Fruit fly (Drosophila melanogaster) whole organism, embryonic: ENCODE measurements around the gene CG8319.

Source experiments
- Atf3 ChIP-seq: fragments of 200-800 bp; sonication (Bioruptor generic); optimal IDR thresholded peaks from 3 replicates; lab custom pipeline; 2016; ENCODE audit warnings: missing biosample characterization, missing genetic modification characterization
- B-H1 ChIP-seq: fragments of 200-800 bp; sonication (Bioruptor generic); IDR thresholded peaks from 3 replicates; pipeline ENCODE4 v1.3.6; 2022; ENCODE audit warnings: missing biosample characterization, missing genetic modification characterization
- BEAF-32 ChIP-seq: fragments of 200-800 bp; sonication (Bioruptor generic); optimal IDR thresholded peaks from 3 replicates; lab custom pipeline; 2017; ENCODE audit warnings: missing biosample characterization, missing genetic modification characterization, mild to moderate bottlenecking, moderate library complexity, missing genetic modification reagents
- CG10209 ChIP-seq: fragments of 200-800 bp; sonication (Bioruptor generic); optimal IDR thresholded peaks from 3 replicates; lab custom pipeline; 2017; ENCODE audit warnings: missing biosample characterization, mild to moderate bottlenecking, missing genetic modification characterization, missing genetic modification reagents
- CG10274 ChIP-seq: fragments of 200-800 bp; sonication (Bioruptor generic); optimal IDR thresholded peaks from 3 replicates; lab custom pipeline; 2017; ENCODE audit warnings: missing biosample characterization, mild to moderate bottlenecking, missing genetic modification characterization
- CG10565 ChIP-seq: fragments of 200-800 bp; sonication (Bioruptor generic); optimal IDR thresholded peaks from 3 replicates; lab custom pipeline; 2016; ENCODE audit warnings: missing biosample characterization, mild to moderate bottlenecking, missing genetic modification characterization
- CG11696 ChIP-seq: fragments of 200-800 bp; sonication (Bioruptor generic); IDR thresholded peaks from 2 replicates; pipeline ENCODE4 v1.3.6; 2022; ENCODE audit warnings: missing biosample characterization, missing genetic modification characterization
- CG15514 ChIP-seq: fragments of 200-800 bp; sonication (Bioruptor generic); optimal IDR thresholded peaks from 3 replicates; lab custom pipeline; 2017; ENCODE audit warnings: missing biosample characterization, missing genetic modification characterization, mild to moderate bottlenecking, moderate library complexity, missing genetic modification reagents
- CG17802 ChIP-seq: fragments of 200-800 bp; sonication (Bioruptor generic); optimal IDR thresholded peaks from 2 replicates; lab custom pipeline; 2018; ENCODE audit warnings: missing biosample characterization, mild to moderate bottlenecking, missing genetic modification characterization, moderate library complexity
- CG17829 ChIP-seq: fragments of 200-800 bp; optimal IDR thresholded peaks from 2 replicates; lab custom pipeline; 2019; ENCODE audit warnings: missing biosample characterization, mild to moderate bottlenecking, missing genetic modification characterization, moderate library complexity
- CG17912 ChIP-seq: fragments of 200-800 bp; sonication (Bioruptor generic); optimal IDR thresholded peaks from 2 replicates; lab custom pipeline; 2018; ENCODE audit warnings: missing biosample characterization, mild to moderate bottlenecking, missing genetic modification characterization
- CG1832 ChIP-seq: fragments of 200-800 bp; sonication (Bioruptor generic); optimal IDR thresholded peaks from 2 replicates; lab custom pipeline; 2017; ENCODE audit warnings: missing biosample characterization, mild to moderate bottlenecking, missing genetic modification characterization, inconsistent platforms
- CG18619 ChIP-seq: fragments of 200-800 bp; sonication (Bioruptor generic); optimal IDR thresholded peaks from 3 replicates; lab custom pipeline; 2017; ENCODE audit warnings: missing biosample characterization, mild to moderate bottlenecking, missing genetic modification characterization
- CG2129 ChIP-seq: fragments of 200-800 bp; sonication (Bioruptor generic); IDR thresholded peaks from 2 replicates; pipeline ENCODE4 v1.3.6; 2022; ENCODE audit warnings: missing biosample characterization, missing genetic modification characterization; ENCODE audit not compliant: partially characterized antibody
- CG32772 ChIP-seq: fragments of 200-800 bp; sonication (Bioruptor generic); IDR thresholded peaks from 2 replicates; pipeline ENCODE4 v1.3.6; 2022; ENCODE audit warnings: missing biosample characterization, missing genetic modification characterization
- CG6272 ChIP-seq: fragments of 200-800 bp; sonication (Bioruptor generic); IDR thresholded peaks from 2 replicates; pipeline ENCODE4 v1.3.6; 2022; ENCODE audit warnings: missing biosample characterization, missing genetic modification characterization
- CG7963 ChIP-seq: fragments of 200-800 bp; sonication (Bioruptor generic); IDR thresholded peaks from 3 replicates; pipeline ENCODE4 v1.3.6; 2022; ENCODE audit warnings: missing biosample characterization, missing genetic modification characterization; ENCODE audit not compliant: partially characterized antibody
- D ChIP-seq, 2 experiments: fragments of 200-800 bp in 1 of 2; fragments of >200 bp in 1 of 2; sonication (Bioruptor generic) in 1 of 2; optimal IDR thresholded peaks; 2 replicates in 1 of 2; 3 replicates in 1 of 2; lab custom pipeline; 2017; ENCODE audit warnings: mild to moderate bottlenecking in 1 of 2, missing biosample characterization in 1 of 2, missing genetic modification characterization in 1 of 2, missing genetic modification reagents in 1 of 2
- Dek ChIP-seq: fragments of 200-800 bp; sonication (Bioruptor generic); optimal IDR thresholded peaks from 3 replicates; lab custom pipeline; 2019; ENCODE audit warnings: missing biosample characterization, mild to moderate bottlenecking, missing genetic modification characterization, moderate library complexity
- Dip3 ChIP-seq: fragments of 200-800 bp; sonication (Bioruptor generic); optimal IDR thresholded peaks from 3 replicates; lab custom pipeline; 2016; ENCODE audit warnings: missing biosample characterization, missing genetic modification characterization
- Doc3 ChIP-seq: fragments of 200-800 bp; sonication (Bioruptor generic); IDR thresholded peaks from 3 replicates; pipeline ENCODE4 v1.3.6; 2022; ENCODE audit warnings: missing biosample characterization, missing genetic modification characterization; ENCODE audit not compliant: partially characterized antibody
- Drgx ChIP-seq: fragments of 200-800 bp; sonication (Bioruptor generic); IDR thresholded peaks from 2 replicates; pipeline ENCODE4 v1.3.6; 2022; ENCODE audit warnings: missing biosample characterization, missing genetic modification characterization
- Ets65A ChIP-seq: fragments of 200-800 bp; sonication (Bioruptor generic); peaks from one replicate; lab custom pipeline; 2016; ENCODE audit warnings: missing biosample characterization, missing genetic modification characterization
- Fer2 ChIP-seq: fragments of 200-800 bp; sonication (Bioruptor generic); optimal IDR thresholded peaks from 2 replicates; lab custom pipeline; 2018; ENCODE audit warnings: missing biosample characterization, mild to moderate bottlenecking, missing genetic modification characterization, moderate library complexity
- Hand ChIP-seq: fragments of 200-800 bp; sonication (Bioruptor generic); optimal IDR thresholded peaks from 2 replicates; lab custom pipeline; 2017; ENCODE audit warnings: mild to moderate bottlenecking, missing biosample characterization, missing genetic modification reagents, missing genetic modification characterization
- Scr ChIP-seq: fragments of 200-800 bp; sonication (Bioruptor generic); IDR thresholded peaks from 2 replicates; pipeline ENCODE4 v1.3.6; 2022; ENCODE audit warnings: missing biosample characterization, missing genetic modification characterization; ENCODE audit not compliant: partially characterized antibody
- Ssrp ChIP-seq: fragments of 200-800 bp; sonication (Bioruptor generic); optimal IDR thresholded peaks from 2 replicates; lab custom pipeline; 2018; ENCODE audit warnings: missing biosample characterization, mild to moderate bottlenecking, missing genetic modification characterization, moderate library complexity
- TFAM ChIP-seq: fragments of 200-800 bp; sonication (Bioruptor generic); optimal IDR thresholded peaks from 2 replicates; lab custom pipeline; 2017; ENCODE audit warnings: missing biosample characterization, missing genetic modification characterization, inconsistent platforms
- aop ChIP-seq: fragments of 200-800 bp; sonication (Bioruptor generic); IDR thresholded peaks from 2 replicates; pipeline ENCODE4 v1.3.6; 2022; ENCODE audit warnings: missing biosample characterization, missing genetic modification characterization
- ap ChIP-seq: fragments of 200-800 bp; sonication (Bioruptor generic); IDR thresholded peaks from 2 replicates; pipeline ENCODE4 v1.3.6; 2022; ENCODE audit warnings: missing biosample characterization, missing genetic modification characterization
- ara ChIP-seq: fragments of 200-800 bp; sonication (Bioruptor generic); IDR thresholded peaks from 2 replicates; pipeline ENCODE4 v1.3.6; 2022; ENCODE audit warnings: missing biosample characterization, missing genetic modification characterization
- chm ChIP-seq: fragments of 200-800 bp; sonication (Bioruptor generic); IDR thresholded peaks from 2 replicates; pipeline ENCODE4 v1.3.6; 2022; ENCODE audit warnings: missing biosample characterization, missing genetic modification characterization
- corto ChIP-seq: fragments of 200-800 bp; sonication (Bioruptor generic); optimal IDR thresholded peaks from 2 replicates; lab custom pipeline; 2016; ENCODE audit warnings: missing biosample characterization, mild to moderate bottlenecking, missing genetic modification characterization, moderate library complexity
- dmrt99B ChIP-seq: fragments of 200-800 bp; sonication (Bioruptor generic); optimal IDR thresholded peaks from 2 replicates; lab custom pipeline; 2018; ENCODE audit warnings: missing biosample characterization, mild to moderate bottlenecking, missing genetic modification characterization, moderate library complexity
- dpn ChIP-seq, 2 experiments: fragments of 200-800 bp; sonication (Bioruptor generic); optimal IDR thresholded peaks; 3 replicates each; lab custom pipeline; 2016; ENCODE audit warnings: missing biosample characterization in 2 of 2, missing genetic modification characterization in 2 of 2
- ewg ChIP-seq: fragments of 200-800 bp; sonication (Bioruptor generic); optimal IDR thresholded peaks from 3 replicates; lab custom pipeline; 2017; ENCODE audit warnings: mild to moderate bottlenecking, missing biosample characterization, missing genetic modification reagents, missing genetic modification characterization
- fru ChIP-seq: fragments of >200 bp; optimal IDR thresholded peaks from 2 replicates; lab custom pipeline; 2017
- her ChIP-seq: fragments of 200-800 bp; sonication (Bioruptor generic); optimal IDR thresholded peaks from 2 replicates; lab custom pipeline; 2016; ENCODE audit warnings: missing biosample characterization, missing genetic modification characterization
- hth ChIP-seq: fragments of >200 bp; optimal IDR thresholded peaks from 2 replicates; lab custom pipeline; 2017; ENCODE audit warnings: inconsistent platforms
- jigr1 ChIP-seq: fragments of 200-800 bp; sonication (Bioruptor generic); IDR thresholded peaks from 3 replicates; pipeline ENCODE4 v1.3.6; 2022; ENCODE audit warnings: missing biosample characterization, missing genetic modification characterization
- nom ChIP-seq: fragments of 200-800 bp; sonication (Bioruptor generic); optimal IDR thresholded peaks from 2 replicates; lab custom pipeline; 2017; ENCODE audit warnings: missing biosample characterization, missing genetic modification characterization, mild to moderate bottlenecking, moderate library complexity, missing genetic modification reagents
- otp ChIP-seq: fragments of 200-800 bp; sonication (Bioruptor generic); IDR thresholded peaks from 3 replicates; pipeline ENCODE4, ENCODE4 v1.3.6; 2022; ENCODE audit warnings: missing biosample characterization, missing genetic modification characterization
- pho ChIP-seq: fragments of 200-800 bp; sonication (Bioruptor generic); optimal IDR thresholded peaks from 2 replicates; lab custom pipeline; 2016; ENCODE audit warnings: missing biosample characterization, missing genetic modification characterization
- pzg ChIP-seq: fragments of 200-800 bp; sonication (Bioruptor generic); optimal IDR thresholded peaks from 3 replicates; lab custom pipeline; 2018; ENCODE audit warnings: missing biosample characterization, mild to moderate bottlenecking, missing genetic modification characterization, moderate library complexity
- rib ChIP-seq: fragments of 200-800 bp; sonication (Bioruptor generic); IDR thresholded peaks from 2 replicates; pipeline ENCODE4 v1.3.6; 2022; ENCODE audit warnings: missing biosample characterization, missing genetic modification characterization
- sd ChIP-seq: fragments of 200-800 bp; sonication (Bioruptor generic); optimal IDR thresholded peaks from 3 replicates; lab custom pipeline; 2018; ENCODE audit warnings: missing biosample characterization, mild to moderate bottlenecking, missing genetic modification characterization, moderate library complexity
- sim ChIP-seq: fragments of 200-800 bp; sonication (Bioruptor generic); IDR thresholded peaks from 2 replicates; pipeline ENCODE4 v1.3.6; 2022; ENCODE audit warnings: missing biosample characterization, missing genetic modification characterization
- stwl ChIP-seq: fragments of 200-800 bp; sonication (Bioruptor generic); optimal IDR thresholded peaks from 3 replicates; lab custom pipeline; 2018; ENCODE audit warnings: missing biosample characterization, mild to moderate bottlenecking, missing genetic modification characterization, moderate library complexity
- tio ChIP-seq: fragments of 200-800 bp; sonication (Bioruptor generic); optimal IDR thresholded peaks from 2 replicates; lab custom pipeline; 2017; ENCODE audit warnings: missing biosample characterization, missing genetic modification characterization, inconsistent platforms
- zen2 ChIP-seq: fragments of 200-800 bp; sonication (Bioruptor generic); IDR thresholded peaks from 3 replicates; pipeline ENCODE4 v1.3.6; 2022; ENCODE audit warnings: missing biosample characterization, missing genetic modification characterization; ENCODE audit not compliant: partially characterized antibody

CG8319 gene

dm6 chr3R:9626880-9627401 is at the start of gene CG8319, which contains the start of gene CG9427 (continued):
- TF ChIP-seq CG17802 (tag; lab: Kevin White, UChicago), result no peak
- TF ChIP-seq CG18619 (GFP tag; lab: Kevin White, UChicago), result no peak
- no peak for TF ChIP-seq CG6272 (GFP tag; lab: Robert Waterston, UW)
- no peak for TF ChIP-seq Atf3 (GFP tag; lab: Kevin White, UChicago)
- peak; percentile 23; the same call in 1 of the 2 replicates for TF ChIP-seq ara
- peak; percentile 52 for TF ChIP-seq Fer2
- TF ChIP-seq pzg (GFP tag; lab: Kevin White, UChicago), result peak; percentile 77
- no peak for TF ChIP-seq her
- TF ChIP-seq CG1832, result no peak
- no peak for TF ChIP-seq rib (GFP tag; lab: Robert Waterston, UW)
- TF ChIP-seq Scr (GFP tag; lab: Robert Waterston, UW), result peak; percentile 88
- TF ChIP-seq Dip3 (GFP tag; lab: Kevin White, UChicago), result peak; percentile 58
- TF ChIP-seq CG2129 (GFP tag; lab: Robert Waterston, UW), result peak; percentile 75
- TF ChIP-seq aop (GFP tag; lab: Robert Waterston, UW), result no peak
- TF ChIP-seq nom (GFP tag; lab: Kevin White, UChicago), result no peak
- peak; percentile 57; the same call in 1 of the 3 replicates for TF ChIP-seq zen2 (GFP tag; lab: Robert Waterston, UW)
- TF ChIP-seq CG32772 (GFP tag; lab: Robert Waterston, UW), result no peak
- peak; percentile 44 for TF ChIP-seq sd
- TF ChIP-seq CG10565 (GFP tag; lab: Kevin White, UChicago), result no peak
- TF ChIP-seq CG7963 (GFP tag; lab: Robert Waterston, UW), result peak; percentile 70
- TF ChIP-seq tio, result no peak
- peak; percentile 71 for TF ChIP-seq stwl (tag; lab: Kevin White, UChicago)
- TF ChIP-seq Dek (tag; lab: Kevin White, UChicago), result peak; percentile 71
- no peak for TF ChIP-seq CG11696 (GFP tag; lab: Robert Waterston, UW)
- TF ChIP-seq fru (lab: Kevin White, UChicago), result no peak
- peak; percentile 91 for TF ChIP-seq BEAF-32 (GFP tag; lab: Kevin White, UChicago)
- no peak for TF ChIP-seq Drgx (GFP tag; lab: Robert Waterston, UW)
- no peak for TF ChIP-seq otp (GFP tag; lab: Robert Waterston, UW)
- TF ChIP-seq dmrt99B (tag; lab: Kevin White, UChicago), result peak; percentile 30
- TF ChIP-seq pho (GFP tag; lab: Kevin White, UChicago), result peak; percentile 62
- no peak for TF ChIP-seq B-H1 (GFP tag; lab: Robert Waterston, UW)
- no peak for TF ChIP-seq CG17912
- no peak for TF ChIP-seq TFAM (GFP tag; lab: Kevin White, UChicago)
- no peak for TF ChIP-seq D (optimal IDR thresholded peaks at IDR 0.05; lab: Kevin White, UChicago)
- TF ChIP-seq D (GFP tag; optimal IDR thresholded peaks at IDR 0.05; lab: Kevin White, UChicago), result no peak
- no peak; the same call in 1 of the 2 replicates for TF ChIP-seq ap (GFP tag; lab: Robert Waterston, UW)
- peak; percentile 80 for TF ChIP-seq CG17829 (tag; lab: Kevin White, UChicago)
- no peak for TF ChIP-seq Hand
- TF ChIP-seq sim (GFP tag; lab: Robert Waterston, UW), result no peak
- peak; percentile 49 for TF ChIP-seq Ssrp (tag; lab: Kevin White, UChicago)
- peak; percentile 57 to 77 for TF ChIP-seq dpn (GFP tag; optimal IDR thresholded peaks at IDR 0.05; lab: Kevin White, UChicago)
- TF ChIP-seq corto (GFP tag; lab: Kevin White, UChicago), result no peak
- peak; percentile 45 for TF ChIP-seq CG10209 (GFP tag; lab: Kevin White, UChicago)
- TF ChIP-seq ewg (GFP tag; lab: Kevin White, UChicago), result no peak
- TF ChIP-seq jigr1, result no peak
- TF ChIP-seq CG15514, result peak; percentile 79
- no peak for TF ChIP-seq Ets65A (GFP tag; lab: Kevin White, UChicago)
- no peak for TF ChIP-seq chm (GFP tag; lab: Robert Waterston, UW)
- TF ChIP-seq CG10274 (GFP tag; lab: Kevin White, UChicago), result no peak
- TF ChIP-seq Doc3 (GFP tag; lab: Robert Waterston, UW), result peak; percentile 92
- no peak for TF ChIP-seq hth (lab: Kevin White, UChicago)
